Worm (Caenorhabditis elegans) whole organism, L1 larva: ENCODE data around the gene T27F7.12.
A peak's percentile ranks its signal among the peaks of the same experiment; 100 is the strongest.

Experiments used
- F16B12.6 ChIP-seq: fragments of 150-350 bp; optimal IDR thresholded peaks from 2 replicates; lab custom pipeline; 2014; ENCODE audit warnings: missing biosample characterization, missing genetic modification characterization
- ama-1 ChIP-seq: fragments of 150-350 bp; optimal IDR thresholded peaks from 2 replicates; lab custom pipeline; 2014
- blmp-1 ChIP-seq: fragments of 150-350 bp; optimal IDR thresholded peaks from 2 replicates; lab custom pipeline; 2014; ENCODE audit warnings: missing biosample characterization, missing genetic modification characterization
- ceh-63 ChIP-seq: fragments of 200-800 bp; sonication (Bioruptor generic); optimal IDR thresholded peaks from 2 replicates; lab custom pipeline; 2018; ENCODE audit warnings: mild to moderate bottlenecking, missing genetic modification characterization, missing compliant biosample characterization
- ceh-8 ChIP-seq: fragments of 200-800 bp; sonication (Bioruptor generic); optimal IDR thresholded peaks from 2 replicates; lab custom pipeline; 2018; ENCODE audit warnings: mild to moderate bottlenecking, missing genetic modification characterization, moderate library complexity, missing compliant biosample characterization
- ces-1 ChIP-seq: fragments of 150-350 bp; optimal IDR thresholded peaks from 2 replicates; lab custom pipeline; 2014; ENCODE audit warnings: missing biosample characterization, missing genetic modification reagents, missing genetic modification characterization
- dpl-1 ChIP-seq, 3 experiments: fragments of 150-350 bp in 2 of 3; sonication (generic microtip) in 1 of 3; optimal IDR thresholded peaks; 2 replicates each; lab custom pipeline; 2014 to 2017; ENCODE audit warnings: missing biosample characterization in 3 of 3, missing genetic modification characterization in 3 of 3, missing genetic modification reagents in 3 of 3
- efl-3 ChIP-seq: fragments of 200-800 bp; sonication (Bioruptor generic); optimal IDR thresholded peaks from 2 replicates; lab custom pipeline; 2018; ENCODE audit warnings: mild to moderate bottlenecking, missing genetic modification characterization, missing compliant biosample characterization
- elt-2 ChIP-seq: sonication (generic microtip); optimal IDR thresholded peaks from 2 replicates; lab custom pipeline; 2016; ENCODE audit warnings: missing genetic modification characterization, mild to moderate bottlenecking, inconsistent platforms, missing compliant biosample characterization, missing genetic modification reagents
- elt-3 ChIP-seq, 6 experiments: fragments of 150-350 bp in 1 of 6; sonication (generic microtip); optimal IDR thresholded peaks; 2 replicates each; lab custom pipeline; 2017 to 2018; ENCODE audit warnings: missing biosample characterization in 6 of 6, missing genetic modification characterization in 6 of 6, inconsistent platforms in 1 of 6
- fos-1 ChIP-seq: fragments of 150-350 bp; optimal IDR thresholded peaks from 2 replicates; lab custom pipeline; 2014; ENCODE audit warnings: missing biosample characterization, missing genetic modification characterization
- hlh-17 ChIP-seq: fragments of 200-800 bp; sonication (Bioruptor generic); optimal IDR thresholded peaks from 2 replicates; lab custom pipeline; 2018; ENCODE audit warnings: missing genetic modification characterization, mild to moderate bottlenecking, missing compliant biosample characterization, moderate library complexity, borderline replicate concordance
- hlh-4 ChIP-seq: sonication (generic microtip); optimal IDR thresholded peaks from 2 replicates; lab custom pipeline; 2016; ENCODE audit warnings: mild to moderate bottlenecking, missing genetic modification characterization, missing compliant biosample characterization
- hpl-2 ChIP-seq: fragments of 150-350 bp; optimal IDR thresholded peaks from 2 replicates; lab custom pipeline; 2014; ENCODE audit warnings: missing biosample characterization, missing genetic modification reagents, missing genetic modification characterization
- jun-1 ChIP-seq: fragments of 150-350 bp; optimal IDR thresholded peaks from 2 replicates; lab custom pipeline; 2014; ENCODE audit warnings: missing biosample characterization, missing genetic modification reagents, missing genetic modification characterization
- lin-13 ChIP-seq: fragments of 150-350 bp; optimal IDR thresholded peaks from 2 replicates; lab custom pipeline; 2014; ENCODE audit warnings: missing biosample characterization, missing genetic modification reagents, missing genetic modification characterization
- lin-35 ChIP-seq, 2 experiments: fragments of 150-350 bp; optimal IDR thresholded peaks; 2 replicates each; lab custom pipeline; 2014; ENCODE audit warnings: missing biosample characterization in 2 of 2, missing genetic modification characterization in 2 of 2, missing genetic modification reagents in 2 of 2
- lin-39 ChIP-seq: fragments of 150-350 bp; optimal IDR thresholded peaks from 2 replicates; lab custom pipeline; 2014; ENCODE audit warnings: missing biosample characterization, missing genetic modification reagents, missing genetic modification characterization
- lir-3 ChIP-seq: sonication (generic microtip); optimal IDR thresholded peaks from 2 replicates; lab custom pipeline; 2016; ENCODE audit warnings: mild to moderate bottlenecking, missing genetic modification characterization, moderate library complexity, missing compliant biosample characterization; ENCODE audit not compliant: poor library complexity
- lsy-2 ChIP-seq, 2 experiments: fragments of 150-350 bp; optimal IDR thresholded peaks; 2 replicates each; lab custom pipeline; 2014; ENCODE audit warnings: missing biosample characterization in 2 of 2, missing genetic modification characterization in 2 of 2
- mab-9 ChIP-seq: fragments of 200-800 bp; sonication (Bioruptor generic); IDR thresholded peaks from 2 replicates; pipeline ENCODE4 v1.3.6; 2022; ENCODE audit warnings: missing genetic modification reagents, missing genetic modification characterization, missing compliant biosample characterization
- mef-2 ChIP-seq: fragments of 150-350 bp; optimal IDR thresholded peaks from 2 replicates; lab custom pipeline; 2014; ENCODE audit warnings: missing biosample characterization, missing genetic modification characterization
- nhr-12 ChIP-seq: sonication (generic microtip); optimal IDR thresholded peaks from 2 replicates; lab custom pipeline; 2017; ENCODE audit warnings: missing biosample characterization, missing genetic modification characterization
- nhr-20 ChIP-seq: sonication (generic microtip); optimal IDR thresholded peaks from 2 replicates; lab custom pipeline; 2016; ENCODE audit warnings: mild to moderate bottlenecking, missing genetic modification characterization, missing compliant biosample characterization
- nhr-237 ChIP-seq: fragments of 150-350 bp; optimal IDR thresholded peaks from 2 replicates; lab custom pipeline; 2014; ENCODE audit warnings: missing biosample characterization, missing genetic modification characterization
- nhr-28 ChIP-seq: fragments of 150-350 bp; optimal IDR thresholded peaks from 2 replicates; lab custom pipeline; 2014; ENCODE audit warnings: missing biosample characterization, missing genetic modification characterization
- nhr-77 ChIP-seq: fragments of 150-350 bp; optimal IDR thresholded peaks from 2 replicates; lab custom pipeline; 2014; ENCODE audit warnings: missing biosample characterization, missing genetic modification characterization
- nhr-84 ChIP-seq: sonication (generic microtip); optimal IDR thresholded peaks from 2 replicates; lab custom pipeline; 2017; ENCODE audit warnings: missing biosample characterization, missing genetic modification characterization
- rnt-1 ChIP-seq: sonication (generic microtip); optimal IDR thresholded peaks from 2 replicates; lab custom pipeline; 2016; ENCODE audit warnings: mild to moderate bottlenecking, missing genetic modification characterization, moderate library complexity, missing compliant biosample characterization
- snu-23 ChIP-seq: sonication (generic microtip); optimal IDR thresholded peaks from 2 replicates; lab custom pipeline; 2016; ENCODE audit warnings: missing genetic modification characterization, missing compliant biosample characterization
- sox-4 ChIP-seq: sonication (generic microtip); optimal IDR thresholded peaks from 2 replicates; lab custom pipeline; 2016; ENCODE audit warnings: missing genetic modification characterization, missing compliant biosample characterization
- swsn-7 ChIP-seq: sonication (generic microtip); optimal IDR thresholded peaks from 2 replicates; lab custom pipeline; 2016; ENCODE audit warnings: missing genetic modification characterization, missing compliant biosample characterization
- tlp-1 ChIP-seq: fragments of 150-350 bp; optimal IDR thresholded peaks from 2 replicates; lab custom pipeline; 2014; ENCODE audit warnings: missing biosample characterization, missing genetic modification characterization
- unc-130 ChIP-seq: fragments of 150-350 bp; optimal IDR thresholded peaks from 2 replicates; lab custom pipeline; 2017; ENCODE audit warnings: missing biosample characterization, missing genetic modification characterization, inconsistent platforms
- unc-30 ChIP-seq: sonication (generic microtip); optimal IDR thresholded peaks from 2 replicates; lab custom pipeline; 2017; ENCODE audit warnings: missing biosample characterization, missing genetic modification characterization
- unc-86 ChIP-seq: sonication (generic microtip); optimal IDR thresholded peaks from 2 replicates; lab custom pipeline; 2016; ENCODE audit warnings: missing genetic modification characterization, missing compliant biosample characterization
- vab-15 ChIP-seq: sonication (generic microtip); optimal IDR thresholded peaks from 2 replicates; lab custom pipeline; 2017; ENCODE audit warnings: missing genotype, mild to moderate bottlenecking, missing genetic modification characterization, missing compliant biosample characterization
- xbp-1 ChIP-seq: sonication (generic microtip); optimal IDR thresholded peaks from 2 replicates; lab custom pipeline; 2016; ENCODE audit warnings: missing genetic modification characterization, missing compliant biosample characterization
- zag-1 ChIP-seq: fragments of 150-350 bp; optimal IDR thresholded peaks from 2 replicates; lab custom pipeline; 2014; ENCODE audit warnings: missing biosample characterization, missing genetic modification characterization
- zip-4 ChIP-seq: fragments of 200-800 bp; sonication (Bioruptor generic); optimal IDR thresholded peaks from 2 replicates; lab custom pipeline; 2018; ENCODE audit warnings: mild to moderate bottlenecking, missing genetic modification characterization, moderate library complexity, missing compliant biosample characterization
- ztf-11 ChIP-seq, 2 experiments: sonication (generic microtip); optimal IDR thresholded peaks; 2 replicates each; lab custom pipeline; 2016 to 2017; ENCODE audit warnings: missing genetic modification characterization in 2 of 2, missing biosample characterization in 1 of 2, missing compliant biosample characterization in 1 of 2

Gene T27F7.12

DNA sequence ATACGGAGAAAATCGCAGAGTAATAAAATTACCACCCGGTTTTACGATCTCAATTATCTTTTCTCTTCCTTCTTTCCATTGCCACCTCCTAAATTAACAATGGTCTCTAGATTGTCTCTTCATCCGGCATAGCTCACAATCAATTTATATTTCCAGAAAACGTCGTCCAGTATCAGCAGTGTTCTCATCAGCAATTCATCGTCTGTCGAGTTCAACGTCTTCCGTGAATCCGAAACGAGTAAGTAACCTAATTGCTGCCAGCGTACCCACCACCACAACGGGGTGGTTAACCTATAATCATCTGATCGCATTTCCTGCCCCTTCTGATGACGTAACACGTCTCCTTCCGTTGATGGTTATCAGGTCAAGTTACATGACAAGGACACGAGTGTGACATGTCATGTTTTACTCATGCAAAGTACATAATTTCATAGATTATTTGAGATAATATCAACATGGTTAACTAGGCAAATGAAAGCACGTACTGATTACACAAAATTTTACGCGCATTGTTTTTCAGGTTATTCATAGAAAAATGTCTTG lies 3.9 kb upstream of the T27F7.12 start (continued):
- no peak for TF ChIP-seq rnt-1 (tag; lab: Kevin White, UChicago)
- no peak for TF ChIP-seq hlh-17 (GFP tag; lab: Kevin White, UChicago)
- TF ChIP-seq snu-23 (GFP tag; lab: Kevin White, UChicago), result peak; percentile 3
- no peak for TF ChIP-seq nhr-12 (tag; lab: Kevin White, UChicago)
- TF ChIP-seq ceh-63 (GFP tag; lab: Kevin White, UChicago), result no peak
- TF ChIP-seq unc-30 (tag; lab: Kevin White, UChicago), result no peak
- no peak for TF ChIP-seq ama-1 (lab: Kevin White, UChicago)
- no peak for TF ChIP-seq lsy-2 (tag; optimal IDR thresholded peaks at IDR 0.05; lab: Kevin White, UChicago)
- no peak for TF ChIP-seq elt-2 (tag; lab: Kevin White, UChicago)
- no peak for TF ChIP-seq fos-1
- peak in 1 of 6 experiments; percentile 25 for TF ChIP-seq elt-3 (tag; optimal IDR thresholded peaks at IDR 0.05; lab: Kevin White, UChicago)
- TF ChIP-seq jun-1 (tag; lab: Kevin White, UChicago), result no peak
- no peak for TF ChIP-seq swsn-7
- peak; percentile 34 for TF ChIP-seq nhr-20 (tag; lab: Kevin White, UChicago)
- no peak for TF ChIP-seq hlh-4 (tag; lab: Kevin White, UChicago)
- TF ChIP-seq lin-35 (GFP tag; optimal IDR thresholded peaks at IDR 0.05; lab: Kevin White, UChicago), result peak in 1 of 2 experiments; percentile 55
- no peak for TF ChIP-seq nhr-77 (tag; lab: Kevin White, UChicago)

DNA sequence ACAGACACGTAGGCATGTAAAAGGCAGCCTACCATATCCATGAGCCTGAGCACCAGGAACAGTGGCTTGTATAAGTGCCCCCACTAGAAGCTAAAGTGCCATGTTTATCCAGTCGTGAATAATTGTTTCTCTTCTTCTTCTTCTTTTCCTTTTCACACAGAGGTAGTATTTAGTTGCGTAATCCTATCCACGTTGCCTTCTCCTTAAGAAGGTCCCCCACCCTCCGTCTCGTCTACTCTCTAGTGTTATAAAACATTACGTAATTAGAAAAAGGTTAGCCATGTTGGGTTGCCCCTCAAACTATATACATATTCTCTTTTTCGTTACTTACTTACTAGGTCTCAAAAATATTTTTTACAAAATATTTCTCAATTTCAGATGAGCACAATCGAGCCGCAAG lies 3.2 kb upstream of the T27F7.12 start:
- no peak for TF ChIP-seq lsy-2 (tag; optimal IDR thresholded peaks at IDR 0.05; lab: Kevin White, UChicago)
- no peak for TF ChIP-seq blmp-1 (tag; lab: Kevin White, UChicago)
- no peak for TF ChIP-seq rnt-1 (tag; lab: Kevin White, UChicago)
- TF ChIP-seq lir-3, result no peak
- TF ChIP-seq sox-4 (tag; lab: Kevin White, UChicago), result no peak
- TF ChIP-seq tlp-1 (tag; lab: Kevin White, UChicago), result no peak
- no peak for TF ChIP-seq unc-130 (tag; lab: Kevin White, UChicago)
- TF ChIP-seq ces-1 (GFP tag; lab: Kevin White, UChicago), result no peak
- no peak for TF ChIP-seq nhr-237
- TF ChIP-seq nhr-28, result no peak
- no peak for TF ChIP-seq hpl-2 (GFP tag; lab: Kevin White, UChicago)
- no peak for TF ChIP-seq unc-86 (tag; lab: Kevin White, UChicago)
- TF ChIP-seq hlh-4 (tag; lab: Kevin White, UChicago), result no peak
- TF ChIP-seq nhr-12 (tag; lab: Kevin White, UChicago), result no peak

DNA sequence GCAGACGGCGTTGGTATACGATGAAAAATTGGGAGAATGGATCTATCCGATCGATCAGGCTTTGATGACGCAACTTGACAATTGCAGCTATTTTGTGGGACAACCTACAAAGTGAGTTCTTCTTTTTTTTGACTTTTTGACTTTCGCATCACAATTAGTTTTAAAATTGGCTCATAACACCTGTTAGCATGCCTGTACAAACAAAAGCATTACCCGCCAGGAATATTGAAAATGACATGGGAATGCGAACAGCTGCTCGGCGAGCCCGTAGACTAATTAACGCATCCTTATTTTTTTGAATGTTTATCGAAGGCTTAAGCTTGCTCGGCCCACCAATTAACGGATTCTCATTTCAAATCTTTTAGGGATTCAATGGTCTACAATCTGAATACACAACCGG lies 2.6 kb upstream of the T27F7.12 start:
- no peak for TF ChIP-seq elt-2 (tag; lab: Kevin White, UChicago)
- TF ChIP-seq xbp-1, result no peak
- TF ChIP-seq nhr-12 (tag; lab: Kevin White, UChicago), result no peak
- no peak for TF ChIP-seq dpl-1 (GFP tag; optimal IDR thresholded peaks at IDR 0.05; lab: Kevin White, UChicago)
- no peak for TF ChIP-seq ceh-8 (GFP tag; lab: Kevin White, UChicago)
- no peak for TF ChIP-seq mab-9

DNA sequence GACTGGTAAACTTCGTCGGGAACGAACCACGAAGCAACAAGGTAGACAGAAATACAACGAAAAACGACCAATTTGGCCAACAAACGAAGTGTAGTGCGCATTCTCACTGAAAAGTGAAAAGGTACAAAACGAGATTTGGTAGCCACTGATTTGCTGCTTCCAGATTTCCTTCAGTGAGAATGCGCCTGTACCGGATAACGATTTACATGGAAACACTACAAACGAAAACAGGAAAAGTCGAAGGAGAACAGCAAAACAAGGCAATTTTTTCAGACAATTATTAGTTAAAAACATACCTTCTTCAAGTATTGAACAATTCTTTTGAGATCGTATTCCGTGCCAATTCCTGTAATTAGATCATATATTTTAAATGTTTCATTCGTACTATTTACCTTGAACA lies 3.1 kb downstream of the T27F7.12 start, which contains the start of gene pigb-1:
Gene pigb-1 (minus strand): TSS at position 101 of the 400 bp plus-strand sequence.
- TF ChIP-seq efl-3 (GFP tag; lab: Kevin White, UChicago) (no peak), dpl-1 (GFP tag; optimal IDR thresholded peaks at IDR 0.05; lab: Kevin White, UChicago) (no peak), vab-15 (tag; lab: Kevin White, UChicago) (no peak), ztf-11 (tag; optimal IDR thresholded peaks at IDR 0.05; lab: Kevin White, UChicago) (no peak), sox-4 (tag; lab: Kevin White, UChicago) (no peak), lin-39 (tag; lab: Kevin White, UChicago) (no peak), zag-1 (no peak), nhr-237 (no peak), F16B12.6 (tag; lab: Kevin White, UChicago) (no peak), lin-13 (GFP tag; lab: Kevin White, UChicago) (no peak), blmp-1 (tag; lab: Kevin White, UChicago) (no peak), zip-4 (GFP tag; lab: Kevin White, UChicago) (no peak), mef-2 (tag; lab: Kevin White, UChicago) (no peak), nhr-84 (tag; lab: Kevin White, UChicago) (no peak), unc-130 (tag; lab: Kevin White, UChicago) (no peak), snu-23 (GFP tag; lab: Kevin White, UChicago) (no peak)
